Worm (Caenorhabditis elegans): ENCODE measurements around the gene rpap-3.
A peak's percentile ranks its signal among the peaks of the same experiment; 100 is the strongest.

Gene rpap-3

ce11 chrIV:7778865-7779264 is at the start of gene rpap-3:
Gene rpap-3, minus strand, starts transcription at chrIV:7778965.
- TF ChIP-seq W03F9.2 (tag; optimal IDR thresholded peaks at IDR 0.05), result no peak
- no peak for TF ChIP-seq him-1 (tag; optimal IDR thresholded peaks at IDR 0.05)

ce11 chrIV:7824649-7825048 is 45.9 kb upstream of the rpap-3 start:
- no peak for TF ChIP-seq W03F9.2 (tag; optimal IDR thresholded peaks at IDR 0.05)
- TF ChIP-seq him-1 (tag; optimal IDR thresholded peaks at IDR 0.05), result no peak
- no peak for TF ChIP-seq dao-5 (tag; optimal IDR thresholded peaks at IDR 0.05)

ce11 chrIV:7822524-7822923 is 43.8 kb upstream of the rpap-3 start, which contains the start of gene T14A8.2:
Gene T14A8.2, minus strand, starts transcription at chrIV:7822624.
- TF ChIP-seq dao-5 (tag; optimal IDR thresholded peaks at IDR 0.05) (no peak), him-1 (tag; optimal IDR thresholded peaks at IDR 0.05) (no peak), W03F9.2 (tag; optimal IDR thresholded peaks at IDR 0.05) (no peak)

ce11 chrIV:7817852-7818251 is 39.1 kb upstream of the rpap-3 start, which contains the start of gene ric-3:
Gene ric-3, plus strand, starts transcription at chrIV:7818251.
- no peak for TF ChIP-seq W03F9.2 (tag; optimal IDR thresholded peaks at IDR 0.05)

ce11 chrIV:7816402-7817102 is 37.8 kb upstream of the rpap-3 start:
- TF ChIP-seq W03F9.2 (tag; optimal IDR thresholded peaks at IDR 0.05), result peak; percentile 21
- TF ChIP-seq him-1 (tag; optimal IDR thresholded peaks at IDR 0.05), result no peak

- no peak for TF ChIP-seq him-1 (tag; optimal IDR thresholded peaks at IDR 0.05)
- TF ChIP-seq W03F9.2 (tag; optimal IDR thresholded peaks at IDR 0.05), result no peak
- no peak for TF ChIP-seq dao-5 (tag; optimal IDR thresholded peaks at IDR 0.05)
Measured at ce11 chrIV:7815683-7816183, 37.0 kb upstream of the rpap-3 start, which contains the start of gene cdgs-1. Gene cdgs-1, minus strand, starts transcription at chrIV:7815733.

- TF ChIP-seq dao-5 (tag; optimal IDR thresholded peaks at IDR 0.05) (no peak), W03F9.2 (tag; optimal IDR thresholded peaks at IDR 0.05) (no peak), him-1 (tag; optimal IDR thresholded peaks at IDR 0.05) (no peak)
Measured at ce11 chrIV:7812709-7813108, 33.9 kb upstream of the rpap-3 start, which contains the start of gene zgpa-1. Gene zgpa-1, minus strand, starts transcription at chrIV:7812809.

ce11 chrIV:7808583-7808982 is 29.8 kb upstream of the rpap-3 start, which contains the start of gene C33H5.1:
Gene C33H5.1, plus strand, starts transcription at chrIV:7808912.
- no peak for TF ChIP-seq him-1 (tag; optimal IDR thresholded peaks at IDR 0.05)
- no peak for TF ChIP-seq dao-5 (tag; optimal IDR thresholded peaks at IDR 0.05)
- TF ChIP-seq W03F9.2 (tag; optimal IDR thresholded peaks at IDR 0.05), result no peak

- TF ChIP-seq W03F9.2 (tag; optimal IDR thresholded peaks at IDR 0.05), result no peak
- no peak for TF ChIP-seq dao-5 (tag; optimal IDR thresholded peaks at IDR 0.05)
- no peak for TF ChIP-seq him-1 (tag; optimal IDR thresholded peaks at IDR 0.05)
Measured at ce11 chrIV:7804740-7805139, 26.0 kb upstream of the rpap-3 start, which contains the start of gene C33H5.2. Gene C33H5.2, plus strand, starts transcription at chrIV:7805040.

ce11 chrIV:7803250-7803649 is 24.5 kb upstream of the rpap-3 start, which contains the start of gene C33H5.16:
Gene C33H5.16, minus strand, starts transcription at chrIV:7803350.
- TF ChIP-seq dao-5 (tag; optimal IDR thresholded peaks at IDR 0.05), result no peak
- no peak for TF ChIP-seq W03F9.2 (tag; optimal IDR thresholded peaks at IDR 0.05)
- no peak for TF ChIP-seq him-1 (tag; optimal IDR thresholded peaks at IDR 0.05)

- TF ChIP-seq dao-5 (tag; optimal IDR thresholded peaks at IDR 0.05), result no peak
- TF ChIP-seq him-1 (tag; optimal IDR thresholded peaks at IDR 0.05), result no peak
- no peak for TF ChIP-seq W03F9.2 (tag; optimal IDR thresholded peaks at IDR 0.05)
Measured at ce11 chrIV:7800338-7800737, 21.6 kb upstream of the rpap-3 start.

- TF ChIP-seq W03F9.2 (tag; optimal IDR thresholded peaks at IDR 0.05), result peak; percentile 52
- TF ChIP-seq dao-5 (tag; optimal IDR thresholded peaks at IDR 0.05), result no peak
- no peak for TF ChIP-seq him-1 (tag; optimal IDR thresholded peaks at IDR 0.05)
Measured at ce11 chrIV:7796432-7797113, 17.8 kb upstream of the rpap-3 start, which contains the start of gene sgo-1. Gene sgo-1, minus strand, starts transcription at chrIV:7796482.

ce11 chrIV:7794709-7795108 is 15.9 kb upstream of the rpap-3 start, which contains the start of gene ntp-1:
Gene ntp-1, minus strand, starts transcription at chrIV:7794809.
- TF ChIP-seq him-1 (tag; optimal IDR thresholded peaks at IDR 0.05) (no peak), W03F9.2 (tag; optimal IDR thresholded peaks at IDR 0.05) (no peak), dao-5 (tag; optimal IDR thresholded peaks at IDR 0.05) (no peak)
